Fruit fly (Drosophila melanogaster): ENCODE data around the gene Tmf.

Tmf gene

DNA sequence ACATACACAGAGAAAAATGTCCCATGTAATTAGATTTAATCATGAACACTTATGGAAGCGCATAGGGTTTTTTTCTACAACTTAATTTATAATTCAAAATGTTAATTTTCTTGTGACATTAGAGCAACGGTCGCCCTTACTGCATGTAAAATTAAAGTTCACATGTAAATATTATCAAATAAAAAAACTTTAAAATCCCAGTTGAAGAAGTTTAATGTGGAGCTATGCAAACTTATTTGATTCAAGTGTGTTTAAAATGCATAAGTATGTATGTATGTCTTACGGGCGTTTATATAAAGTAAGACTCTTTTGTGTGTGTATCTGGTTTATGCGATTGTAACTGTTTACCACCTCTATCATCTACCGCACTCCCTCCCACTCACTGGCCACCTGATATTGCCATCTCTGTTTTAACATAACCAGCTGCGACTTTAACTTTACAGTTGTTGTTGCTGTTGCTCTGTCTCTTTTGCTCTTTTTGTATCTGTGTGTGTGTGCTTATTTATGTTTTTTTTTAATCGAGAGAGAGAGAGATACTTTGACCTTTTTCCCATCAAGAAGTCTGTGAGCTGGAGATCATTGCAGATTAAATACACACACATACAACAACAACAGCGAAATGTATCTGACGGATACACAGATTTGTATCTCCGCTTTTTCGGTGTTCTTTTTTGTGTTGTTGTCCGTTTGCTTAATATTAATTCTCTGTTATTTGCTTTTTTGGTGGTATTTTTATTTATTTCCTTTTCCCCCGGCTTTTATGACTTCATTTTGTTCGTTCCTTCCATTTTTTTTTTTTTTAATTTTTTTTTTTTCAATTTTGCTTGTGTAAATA is 11.4 kb downstream of the Tmf start (continued):
- TF ChIP-seq Hmr (GFP tag; optimal IDR thresholded peaks at IDR 0.05): peak; percentile 91
- peak; percentile 60 for TF ChIP-seq CG8290 (GFP tag; optimal IDR thresholded peaks at IDR 0.05)
- TF ChIP-seq CG8290 (tag; optimal IDR thresholded peaks at IDR 0.05): peak; percentile 8 to 42
- TF ChIP-seq Elba2 (GFP tag; optimal IDR thresholded peaks at IDR 0.05): no peak
- peak in 2 of 3 experiments; percentile 56 to 93 for TF ChIP-seq lola (GFP tag; optimal IDR thresholded peaks at IDR 0.05)
- TF ChIP-seq lilli (GFP tag; optimal IDR thresholded peaks at IDR 0.05): peak; percentile 82
- peak; percentile 52 for TF ChIP-seq tgo (GFP tag; IDR thresholded peaks at IDR 0.05)
- TF ChIP-seq sqz (GFP tag; optimal IDR thresholded peaks at IDR 0.05): peak; percentile 93
- peak; percentile 94 for TF ChIP-seq CG30403 (GFP tag; optimal IDR thresholded peaks at IDR 0.05)
- TF ChIP-seq CG13424 (tag; optimal IDR thresholded peaks at IDR 0.05): peak; percentile 96
- peak; percentile 80 for TF ChIP-seq CG2202 (tag; optimal IDR thresholded peaks at IDR 0.05)
- TF ChIP-seq CG16815 (GFP tag; optimal IDR thresholded peaks at IDR 0.05): peak; percentile 79
- TF ChIP-seq CG6854 (GFP tag; optimal IDR thresholded peaks at IDR 0.05): peak; percentile 67
- peak; percentile 60 for TF ChIP-seq CG1832 (GFP tag; optimal IDR thresholded peaks at IDR 0.05)
- TF ChIP-seq sug (tag; optimal IDR thresholded peaks at IDR 0.05): peak; percentile 80
- peak; percentile 74 for TF ChIP-seq E2f2 (GFP tag; IDR thresholded peaks at IDR 0.05)
- peak; percentile 78 for TF ChIP-seq CG11723 (GFP tag; optimal IDR thresholded peaks at IDR 0.05)
- TF ChIP-seq croc (GFP tag; conservative IDR thresholded peaks at IDR 0.05): peak; percentile 81
- TF ChIP-seq CG1529 (GFP tag; optimal IDR thresholded peaks at IDR 0.05): peak; percentile 89
- TF ChIP-seq CG15514 (GFP tag; optimal IDR thresholded peaks at IDR 0.05): peak; percentile 29
- peak; percentile 87 for TF ChIP-seq CG31441 (GFP tag; IDR thresholded peaks at IDR 0.05)
- peak in 1 of 2 experiments; percentile 85 for TF ChIP-seq Hr78 (GFP tag; optimal IDR thresholded peaks at IDR 0.05)
- TF ChIP-seq unpg (GFP tag; optimal IDR thresholded peaks at IDR 0.05): peak; percentile 94
- no peak for TF ChIP-seq knrl (GFP tag; IDR thresholded peaks at IDR 0.05; ENCODE audit: partially characterized antibody)
- TF ChIP-seq CrebB (tag; optimal IDR thresholded peaks at IDR 0.05): peak; percentile 71
- peak; percentile 81 for TF ChIP-seq so (GFP tag; IDR thresholded peaks at IDR 0.05)
- no peak for TF ChIP-seq Kr (GFP tag; optimal IDR thresholded peaks at IDR 0.05)
- TF ChIP-seq CG33557 (GFP tag; optimal IDR thresholded peaks at IDR 0.05): peak; percentile 80
- peak; percentile 22 for TF ChIP-seq CG7987 (GFP tag; optimal IDR thresholded peaks at IDR 0.05)
- TF ChIP-seq Sox102F (GFP tag; optimal IDR thresholded peaks at IDR 0.05): peak; percentile 96
- TF ChIP-seq Camta (GFP tag; optimal IDR thresholded peaks at IDR 0.05): peak; percentile 84
- TF ChIP-seq CG31365 (tag; optimal IDR thresholded peaks at IDR 0.05): no peak
- no peak for TF ChIP-seq Gsc (GFP tag; IDR thresholded peaks at IDR 0.05)
- TF ChIP-seq klu (GFP tag; IDR thresholded peaks at IDR 0.05): no peak
- peak; percentile 64 for TF ChIP-seq CG3065 (GFP tag; optimal IDR thresholded peaks at IDR 0.05)
- 0 out of 2 replicates have a peak, but pooled peaks have one; percentile 13 for TF ChIP-seq Awh (GFP tag; IDR thresholded peaks at IDR 0.05)
- TF ChIP-seq p53 (GFP tag; optimal IDR thresholded peaks at IDR 0.05): no peak
- TF ChIP-seq CG9215 (GFP tag; IDR thresholded peaks at IDR 0.05): 0 out of 2 replicates have a peak, but pooled peaks have one; percentile 19
- TF ChIP-seq CG16863 (GFP tag; optimal IDR thresholded peaks at IDR 0.05): peak; percentile 75
- peak; percentile 89 for TF ChIP-seq CG18262 (tag; optimal IDR thresholded peaks at IDR 0.05)
- TF ChIP-seq wek (GFP tag; optimal IDR thresholded peaks at IDR 0.05): peak; percentile 63
- peak; percentile 65 for TF ChIP-seq ac (GFP tag; optimal IDR thresholded peaks at IDR 0.05)
- TF ChIP-seq peb (GFP tag; IDR thresholded peaks at IDR 0.05): peak; percentile 18; the same call in 1 of the 2 replicates
- peak; percentile 61 for TF ChIP-seq CG6813 (GFP tag; optimal IDR thresholded peaks at IDR 0.05)
- 0 out of 3 replicates have a peak, but pooled peaks have one; percentile 39 for TF ChIP-seq Mrtf (GFP tag; IDR thresholded peaks at IDR 0.05)
- TF ChIP-seq lbe (GFP tag; optimal IDR thresholded peaks at IDR 0.05): peak; percentile 47
- peak; percentile 82 for TF ChIP-seq onecut (GFP tag; IDR thresholded peaks at IDR 0.05)
- 0 out of 2 replicates have a peak, but pooled peaks have one; percentile 44 for TF ChIP-seq CG11696 (GFP tag; IDR thresholded peaks at IDR 0.05)

Measured in whole organism, embryonic.